Worm (Caenorhabditis elegans) whole organism, late embryonic: ENCODE results near the gene atp-2.

ENCODE experiments used
- C38D4.7 ChIP-seq: fragments of 200-800 bp; sonication (Bioruptor generic); optimal IDR thresholded peaks from 2 replicates; lab custom pipeline; 2018; ENCODE audit warnings: mild to moderate bottlenecking, missing genetic modification characterization, moderate library complexity, missing compliant biosample characterization
- F13H6.1 ChIP-seq: sonication (generic microtip); optimal IDR thresholded peaks from 2 replicates; lab custom pipeline; 2016; ENCODE audit warnings: missing genetic modification characterization, missing compliant biosample characterization
- K02D7.2 ChIP-seq: sonication (generic microtip); optimal IDR thresholded peaks from 2 replicates; lab custom pipeline; 2017; ENCODE audit warnings: mild to moderate bottlenecking, missing genetic modification characterization, missing compliant biosample characterization
- T23F11.4 ChIP-seq: fragments of 200-800 bp; sonication (Bioruptor generic); optimal IDR thresholded peaks from 2 replicates; lab custom pipeline; 2018; ENCODE audit warnings: mild to moderate bottlenecking, missing genetic modification characterization, missing compliant biosample characterization
- ahr-1 ChIP-seq: sonication (generic microtip); optimal IDR thresholded peaks from 2 replicates; lab custom pipeline; 2016; ENCODE audit warnings: missing genetic modification characterization, missing compliant biosample characterization
- ama-1 ChIP-seq: fragments of 150-350 bp; optimal IDR thresholded peaks from 2 replicates; lab custom pipeline; 2014
- ceh-14 ChIP-seq: sonication (generic microtip); optimal IDR thresholded peaks from 2 replicates; lab custom pipeline; 2016; ENCODE audit warnings: missing genotype, missing genetic modification characterization, missing compliant biosample characterization
- ceh-22 ChIP-seq: sonication (generic microtip); optimal IDR thresholded peaks from 2 replicates; lab custom pipeline; 2017; ENCODE audit warnings: missing biosample characterization, missing genetic modification characterization
- ceh-24 ChIP-seq: sonication (generic microtip); optimal IDR thresholded peaks from 2 replicates; lab custom pipeline; 2016; ENCODE audit warnings: mild to moderate bottlenecking, missing genetic modification characterization, missing compliant biosample characterization
- ceh-30 ChIP-seq: fragments of 150-350 bp; optimal IDR thresholded peaks from 2 replicates; lab custom pipeline; 2014; ENCODE audit warnings: missing biosample characterization, missing genetic modification characterization
- ceh-31 ChIP-seq: sonication (generic microtip); optimal IDR thresholded peaks from 2 replicates; lab custom pipeline; 2016; ENCODE audit warnings: missing genetic modification characterization, missing compliant biosample characterization
- che-1 ChIP-seq: sonication (generic microtip); optimal IDR thresholded peaks from 2 replicates; lab custom pipeline; 2016; ENCODE audit warnings: mild to moderate bottlenecking, missing genetic modification characterization, missing compliant biosample characterization
- dmd-4 ChIP-seq: sonication (generic microtip); optimal IDR thresholded peaks from 2 replicates; lab custom pipeline; 2016; ENCODE audit warnings: borderline replicate concordance, missing genetic modification characterization, missing compliant biosample characterization
- dve-1 ChIP-seq: sonication (generic microtip); optimal IDR thresholded peaks from 2 replicates; lab custom pipeline; 2017; ENCODE audit warnings: antibody characterized with exemption, mild to moderate bottlenecking, missing genetic modification characterization, missing compliant biosample characterization
- elt-4 ChIP-seq: sonication (generic microtip); optimal IDR thresholded peaks from 2 replicates; lab custom pipeline; 2016; ENCODE audit warnings: missing genetic modification characterization, missing compliant biosample characterization
- fkh-10 ChIP-seq: fragments of 150-350 bp; optimal IDR thresholded peaks from 2 replicates; lab custom pipeline; 2014; ENCODE audit warnings: missing biosample characterization, missing genetic modification reagents, missing genetic modification characterization
- hlh-15 ChIP-seq: sonication (generic microtip); optimal IDR thresholded peaks from 2 replicates; lab custom pipeline; 2016; ENCODE audit warnings: missing genetic modification characterization, missing compliant biosample characterization
- hlh-6 ChIP-seq: sonication (generic microtip); optimal IDR thresholded peaks from 2 replicates; lab custom pipeline; 2016; ENCODE audit warnings: missing genotype, missing genetic modification characterization, missing compliant biosample characterization
- hlh-8 ChIP-seq: sonication (generic microtip); optimal IDR thresholded peaks from 2 replicates; lab custom pipeline; 2016; ENCODE audit warnings: missing genotype, missing genetic modification characterization, missing compliant biosample characterization
- lim-6 ChIP-seq: sonication (generic microtip); optimal IDR thresholded peaks from 2 replicates; lab custom pipeline; 2016; ENCODE audit warnings: missing genetic modification characterization, missing compliant biosample characterization
- madf-2 ChIP-seq: sonication (generic microtip); optimal IDR thresholded peaks from 2 replicates; lab custom pipeline; 2017; ENCODE audit warnings: missing genetic modification characterization, missing compliant biosample characterization
- mec-3 ChIP-seq: sonication (generic microtip); optimal IDR thresholded peaks from 2 replicates; lab custom pipeline; 2016; ENCODE audit warnings: borderline replicate concordance, missing genetic modification characterization, missing compliant biosample characterization
- nfya-1 ChIP-seq: sonication (generic microtip); optimal IDR thresholded peaks from 2 replicates; lab custom pipeline; 2017; ENCODE audit warnings: missing genetic modification characterization, mild to moderate bottlenecking, missing compliant biosample characterization, antibody characterized with exemption, moderate library complexity
- npax-4 ChIP-seq: sonication (generic microtip); optimal IDR thresholded peaks from 2 replicates; lab custom pipeline; 2016; ENCODE audit warnings: missing genetic modification characterization, missing compliant biosample characterization
- pha-2 ChIP-seq: sonication (generic microtip); optimal IDR thresholded peaks from 2 replicates; lab custom pipeline; 2017; ENCODE audit warnings: mild to moderate bottlenecking, missing genetic modification characterization, missing compliant biosample characterization
- pha-4 ChIP-seq: fragments of 150-350 bp; optimal IDR thresholded peaks from 2 replicates; lab custom pipeline; 2018; ENCODE audit warnings: missing biosample characterization, missing genetic modification reagents, missing genetic modification characterization
- pqm-1 ChIP-seq: sonication (generic microtip); optimal IDR thresholded peaks from 2 replicates; lab custom pipeline; 2016; ENCODE audit warnings: missing genetic modification characterization, missing compliant biosample characterization
- sdc-2 ChIP-seq: sonication (generic microtip); optimal IDR thresholded peaks from 2 replicates; lab custom pipeline; 2016; ENCODE audit warnings: missing genotype, missing genetic modification characterization, missing compliant biosample characterization
- sox-4 ChIP-seq: sonication (generic microtip); optimal IDR thresholded peaks from 2 replicates; lab custom pipeline; 2017; ENCODE audit warnings: mild to moderate bottlenecking, missing genetic modification characterization, inconsistent platforms, missing compliant biosample characterization
- syd-9 ChIP-seq: sonication (generic microtip); optimal IDR thresholded peaks from 2 replicates; lab custom pipeline; 2016; ENCODE audit warnings: mild to moderate bottlenecking, missing genetic modification characterization, moderate library complexity, missing compliant biosample characterization
- ttx-3 ChIP-seq: sonication (generic microtip); optimal IDR thresholded peaks from 2 replicates; lab custom pipeline; 2016; ENCODE audit warnings: missing genetic modification reagents, missing genetic modification characterization, missing compliant biosample characterization
- unc-55 ChIP-seq: sonication (generic microtip); optimal IDR thresholded peaks from 2 replicates; lab custom pipeline; 2017; ENCODE audit warnings: missing biosample characterization, missing genetic modification reagents, missing genetic modification characterization
- unc-86 ChIP-seq: sonication (generic microtip); optimal IDR thresholded peaks from 2 replicates; lab custom pipeline; 2016; ENCODE audit warnings: missing genetic modification characterization, missing compliant biosample characterization
- ztf-16 ChIP-seq: sonication (generic microtip); optimal IDR thresholded peaks from 2 replicates; lab custom pipeline; 2017; ENCODE audit warnings: missing genetic modification characterization, missing compliant biosample characterization

atp-2 gene

DNA sequence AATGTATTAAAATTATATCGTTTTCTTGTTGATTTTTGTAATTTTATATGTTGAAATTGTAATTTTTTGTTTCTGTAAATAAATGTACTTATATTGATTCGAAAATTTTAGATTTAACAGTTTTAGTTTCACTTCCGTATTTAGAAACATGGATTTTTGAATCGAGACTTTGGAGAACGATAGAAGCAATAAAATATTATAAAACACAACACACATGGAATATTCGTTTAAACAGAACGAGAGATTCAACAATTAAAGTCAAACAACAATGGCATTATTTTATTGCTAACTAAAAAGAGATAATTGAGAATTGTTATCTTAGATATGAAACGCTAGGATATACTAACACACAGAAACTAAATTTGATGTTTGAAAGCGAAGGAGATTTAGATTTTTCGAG is 40.3 kb downstream of the atp-2 start:
- TF ChIP-seq lim-6 (no peak), ttx-3 (tag; lab: Kevin White, UChicago) (no peak), ceh-22 (tag; lab: Kevin White, UChicago) (no peak), madf-2 (tag; lab: Kevin White, UChicago) (no peak), hlh-15 (tag; lab: Kevin White, UChicago) (no peak), C38D4.7 (GFP tag; lab: Kevin White, UChicago) (no peak), dmd-4 (tag; lab: Kevin White, UChicago) (no peak), nfya-1 (no peak), ama-1 (lab: Kevin White, UChicago) (no peak), sdc-2 (tag; lab: Kevin White, UChicago) (no peak), pqm-1 (tag; lab: Kevin White, UChicago) (no peak), ceh-24 (tag; lab: Kevin White, UChicago) (no peak), pha-4 (tag; lab: Kevin White, UChicago) (no peak), che-1 (tag; lab: Kevin White, UChicago) (no peak), fkh-10 (GFP tag; lab: Kevin White, UChicago) (no peak), ceh-31 (tag; lab: Kevin White, UChicago) (no peak), pha-2 (tag; lab: Kevin White, UChicago) (no peak)
- TF ChIP-seq, all 69 proteins: peak for 0

DNA sequence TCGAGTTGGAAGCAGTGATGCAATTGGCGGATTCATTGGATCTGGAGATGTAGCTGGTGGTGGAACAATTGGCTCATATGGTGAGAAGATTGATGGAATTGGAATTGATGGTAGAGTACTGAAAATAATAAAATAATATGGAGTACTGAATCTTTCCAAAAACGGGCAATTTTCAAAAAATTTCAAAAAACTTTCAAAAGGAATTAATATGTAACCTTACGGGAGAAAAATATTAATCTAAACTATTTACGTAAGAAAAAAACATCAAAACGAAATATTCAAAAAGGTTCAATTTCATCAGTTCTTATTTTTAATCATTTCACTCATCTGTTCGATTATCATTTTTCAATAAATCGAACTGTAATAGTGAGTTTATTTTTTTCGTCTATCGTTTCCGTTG is 41.6 kb downstream of the atp-2 start, which contains the start of gene ZC395.4:
Gene ZC395.4, plus strand, starts transcription at position 301 of the 400 bp plus-strand sequence.
- TF ChIP-seq dve-1 (no peak), ceh-30 (tag; lab: Kevin White, UChicago) (no peak), sox-4 (no peak), K02D7.2 (tag; lab: Kevin White, UChicago) (no peak), ceh-22 (tag; lab: Kevin White, UChicago) (no peak), T23F11.4 (GFP tag; lab: Kevin White, UChicago) (no peak), hlh-6 (no peak), hlh-8 (no peak), unc-55 (GFP tag; lab: Kevin White, UChicago) (no peak), ahr-1 (tag; lab: Kevin White, UChicago) (no peak), syd-9 (no peak)

DNA sequence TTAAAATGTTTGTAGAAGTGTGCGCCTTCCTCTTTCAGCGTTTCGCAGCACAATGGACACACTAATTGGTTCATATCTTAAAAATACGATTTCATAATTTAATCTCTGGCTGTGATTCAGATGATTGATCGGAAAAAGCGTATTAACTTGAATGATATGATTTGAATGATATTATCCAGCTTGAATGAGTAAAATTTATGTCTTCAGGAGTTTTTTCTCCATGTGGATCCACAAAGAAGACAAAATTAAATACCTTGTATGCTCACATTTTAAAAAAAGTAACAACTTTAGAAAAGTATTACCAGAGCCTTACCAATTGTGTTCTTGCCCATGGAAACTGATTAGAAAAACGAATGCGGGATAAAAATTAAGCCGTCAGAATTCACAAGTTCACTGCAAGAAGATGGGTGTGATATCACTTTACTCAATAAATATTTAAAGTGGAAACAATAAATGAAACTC is 45.2 kb downstream of the atp-2 start, which contains the start of gene ztf-8:
Gene ztf-8, minus strand, starts transcription at position 76 of the 462 bp plus-strand sequence.
- TF ChIP-seq C38D4.7 (GFP tag; lab: Kevin White, UChicago) (no peak), ztf-16 (tag; lab: Kevin White, UChicago) (no peak), ceh-30 (tag; lab: Kevin White, UChicago) (no peak), madf-2 (tag; lab: Kevin White, UChicago) (no peak), unc-86 (tag; lab: Kevin White, UChicago) (no peak)

DNA sequence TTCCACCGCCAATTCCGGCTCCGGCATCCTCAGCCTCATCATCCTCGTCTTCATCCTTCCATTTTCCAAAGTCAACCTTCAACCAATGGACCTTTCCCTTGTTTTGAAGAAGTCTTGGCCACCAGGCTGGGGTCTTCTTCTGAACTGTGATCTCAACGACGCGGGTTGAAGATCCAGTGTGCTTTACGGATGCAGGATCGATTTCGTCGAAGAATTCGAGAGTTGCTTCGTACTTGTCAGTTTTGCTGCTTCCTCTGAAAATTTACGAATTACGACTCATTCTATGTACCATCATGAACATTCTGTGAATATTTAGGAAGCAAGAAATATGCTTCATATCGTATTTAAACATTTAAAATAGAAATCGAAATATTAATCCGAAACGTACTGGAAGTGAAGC is 46.0 kb downstream of the atp-2 start:
- TF ChIP-seq fkh-10 (GFP tag; lab: Kevin White, UChicago), result no peak
- no peak for TF ChIP-seq elt-4 (tag; lab: Kevin White, UChicago)
- no peak for TF ChIP-seq lim-6
- no peak for TF ChIP-seq dmd-4 (tag; lab: Kevin White, UChicago)
- TF ChIP-seq ttx-3 (tag; lab: Kevin White, UChicago), result no peak
- TF ChIP-seq madf-2 (tag; lab: Kevin White, UChicago), result no peak
- no peak for TF ChIP-seq ceh-14 (tag; lab: Kevin White, UChicago)
- TF ChIP-seq F13H6.1 (tag; lab: Kevin White, UChicago), result no peak
- no peak for TF ChIP-seq mec-3 (tag; lab: Kevin White, UChicago)
- TF ChIP-seq hlh-8, result no peak
- TF ChIP-seq npax-4 (tag; lab: Kevin White, UChicago), result no peak
